Worm (Caenorhabditis elegans) whole organism, young adult: ENCODE measurements around the gene F13B6.2.

Experiments used
- B0336.3 ChIP-seq: fragments of 200-800 bp; sonication (Bioruptor generic); IDR thresholded peaks from 2 replicates; pipeline ENCODE4 v1.3.6; 2022; ENCODE audit warnings: missing genetic modification characterization, missing compliant biosample characterization
- F22D6.2 ChIP-seq: sonication (generic microtip); optimal IDR thresholded peaks from 2 replicates; lab custom pipeline; 2016; ENCODE audit warnings: mild to moderate bottlenecking, missing genetic modification characterization, missing compliant biosample characterization
- dpff-1 ChIP-seq: sonication (generic microtip); optimal IDR thresholded peaks from 2 replicates; lab custom pipeline; 2017; ENCODE audit warnings: mild to moderate bottlenecking, missing genetic modification characterization, missing compliant biosample characterization
- egrh-3 ChIP-seq: fragments of 200-800 bp; sonication (Bioruptor generic); IDR thresholded peaks from 2 replicates; pipeline ENCODE4 v1.3.6; 2022; ENCODE audit warnings: missing genetic modification reagents, missing genetic modification characterization, missing compliant biosample characterization
- nhr-90 ChIP-seq: sonication (generic microtip); optimal IDR thresholded peaks from 2 replicates; lab custom pipeline; 2016; ENCODE audit warnings: missing genotype, mild to moderate bottlenecking, missing genetic modification characterization, missing compliant biosample characterization
- zfh-2 ChIP-seq: fragments of 200-800 bp; sonication (Bioruptor generic); conservative IDR thresholded peaks from 2 replicates; pipeline ENCODE4 v1.3.6; 2022; ENCODE audit warnings: missing genetic modification reagents, missing genetic modification characterization, missing compliant biosample characterization

- TF ChIP-seq nhr-90 (tag; lab: Kevin White, UChicago) = no peak
- TF ChIP-seq dpff-1 = no peak
- no peak for TF ChIP-seq F22D6.2 (tag; lab: Kevin White, UChicago)
- no peak for TF ChIP-seq egrh-3 (GFP tag; lab: Robert Waterston, UW)
- no peak for TF ChIP-seq B0336.3
- no peak for TF ChIP-seq zfh-2
Measured at ce11 chrIV:7454890-7455289, 5.2 kb downstream of the F13B6.2 start.
